Fruit fly (Drosophila melanogaster) ovary, adult (tissue): ENCODE results near the gene ush.
"Not testable (repeated sequence)": the region's sequence is repeated elsewhere in the genome, so short reads cannot be mapped to it uniquely, and the experiment has no call there.

ENCODE experiments used
- CG17801 ChIP-seq: fragments of 200-800 bp; optimal IDR thresholded peaks from 2 replicates; lab custom pipeline; 2019; ENCODE audit warnings: missing biosample characterization, mild to moderate bottlenecking, missing genetic modification characterization, moderate library complexity; ENCODE audit not compliant: partially characterized antibody

ush gene

dm6 chr2L:447124-447523, 28.9 kb upstream of the ush start:
- no peak for TF ChIP-seq CG17801

dm6 chr2L:451705-452472, 24.1 kb upstream of the ush start:
- TF ChIP-seq CG17801 = no peak

dm6 chr2L:452872-453271, 23.1 kb upstream of the ush start, which contains the start of the genes crq and shv:
Gene crq, minus strand, starts transcription at chr2L:453024.
Gene shv, plus strand, starts transcription at chr2L:453108.
- peak; percentile 62 for TF ChIP-seq CG17801

dm6 chr2L:455274-455673, 20.7 kb upstream of the ush start, which contains the start of gene CG4133:
Gene CG4133, plus strand, starts transcription at chr2L:455531.
- not testable (repeated sequence) for TF ChIP-seq CG17801

dm6 chr2L:455738-456137, 20.3 kb upstream of the ush start:
- no peak for TF ChIP-seq CG17801

- no peak for TF ChIP-seq CG17801
Observed at dm6 chr2L:467683-468082, 8.3 kb upstream of the ush start.

- peak; percentile 33 for TF ChIP-seq CG17801
Observed at dm6 chr2L:468745-469358, 7.2 kb upstream of the ush start.

- no peak for TF ChIP-seq CG17801
Observed at dm6 chr2L:469912-470311, 6.1 kb upstream of the ush start.

dm6 chr2L:470336-470934, 5.6 kb upstream of the ush start:
- TF ChIP-seq CG17801 = no peak

- peak; percentile 92 for TF ChIP-seq CG17801
Observed at dm6 chr2L:471021-471479, 5.0 kb upstream of the ush start.

- peak; percentile 91 for TF ChIP-seq CG17801
Observed at dm6 chr2L:472073-472590, 3.9 kb upstream of the ush start, which contains the start of gene CG4297. Gene CG4297, minus strand, starts transcription at chr2L:472200.

dm6 chr2L:472829-473228, 3.2 kb upstream of the ush start, which contains the start of gene MED15:
Gene MED15, plus strand, starts transcription at chr2L:473013.
- peak; percentile 22 for TF ChIP-seq CG17801

dm6 chr2L:478173-478572, 2.2 kb downstream of the ush start:
- no peak for TF ChIP-seq CG17801

- TF ChIP-seq CG17801 = peak; percentile 88
Observed at dm6 chr2L:478749-479482, 2.9 kb downstream of the ush start.

- TF ChIP-seq CG17801 = peak; percentile 82
Observed at dm6 chr2L:479483-480195, 3.6 kb downstream of the ush start, which contains the start of gene cbt. Gene cbt, minus strand, starts transcription at chr2L:479688.

dm6 chr2L:480196-480511, 4.1 kb downstream of the ush start:
- TF ChIP-seq CG17801 = no peak
